Fruit fly (Drosophila melanogaster) whole organism, prepupa: Measurements from ENCODE around the gene CG6163.

Experiments used
- Ets96B ChIP-seq: fragments of 200-800 bp; optimal IDR thresholded peaks from 2 replicates; lab custom pipeline; 2019; ENCODE audit warnings: missing biosample characterization, mild to moderate bottlenecking, missing genetic modification characterization, moderate library complexity
- dsx ChIP-seq: fragments of 200-800 bp; optimal IDR thresholded peaks from 3 replicates; lab custom pipeline; 2019; ENCODE audit warnings: missing biosample characterization, mild to moderate bottlenecking, missing genetic modification characterization, moderate library complexity; ENCODE audit not compliant: poor library complexity, severe bottlenecking
- esn ChIP-seq: fragments of 200-800 bp; sonication (Bioruptor generic); optimal IDR thresholded peaks from 2 replicates; lab custom pipeline; 2016; ENCODE audit warnings: missing biosample characterization, mild to moderate bottlenecking, missing genetic modification characterization, moderate library complexity

DNA sequence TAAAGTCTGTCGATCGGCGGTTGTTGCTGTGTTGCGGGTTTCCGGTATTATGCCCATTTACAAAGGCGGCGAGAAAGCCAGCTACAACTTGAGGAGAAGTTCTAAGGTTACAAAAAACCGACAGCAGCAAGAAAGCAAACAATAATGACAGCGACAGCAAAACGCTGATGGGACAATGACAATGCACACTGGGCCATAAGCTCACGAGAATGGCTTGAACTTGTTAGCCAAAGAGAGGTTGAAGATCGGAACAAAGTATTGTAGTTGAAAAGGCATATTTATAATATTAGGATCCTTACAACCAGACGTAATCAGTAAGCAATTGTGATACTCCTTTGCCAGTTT, 15.7 kb upstream of the CG6163 start:
- TF ChIP-seq esn (GFP tag; lab: Kevin White, UChicago) (no peak), dsx (GFP tag; lab: Kevin White, UChicago) (no peak), Ets96B (tag; lab: Kevin White, UChicago) (no peak)
